Worm (Caenorhabditis elegans) whole organism, L4 larva: ENCODE measurements around the gene affl-2.

Experiments used
- D1046.2 ChIP-seq: fragments of 200-800 bp; sonication (Bioruptor generic); IDR thresholded peaks from 2 replicates; pipeline ENCODE4 v1.3.6; 2022; ENCODE audit warnings: missing genetic modification characterization, missing compliant biosample characterization
- F26F4.8 ChIP-seq: fragments of 200-800 bp; sonication (Bioruptor generic); conservative IDR thresholded peaks from 2 replicates; pipeline ENCODE4 v1.3.6; 2022; ENCODE audit warnings: missing genetic modification characterization, missing compliant biosample characterization
- F37D6.2 ChIP-seq: sonication (generic microtip); optimal IDR thresholded peaks from 2 replicates; lab custom pipeline; 2016; ENCODE audit warnings: mild to moderate bottlenecking, missing genetic modification characterization, missing compliant biosample characterization
- Y105C5A.15 ChIP-seq: fragments of 200-800 bp; sonication (Bioruptor generic); IDR thresholded peaks from 2 replicates; pipeline ENCODE4 v1.3.6; 2022; ENCODE audit warnings: missing genetic modification characterization, missing compliant biosample characterization
- aha-1 ChIP-seq: fragments of 150-350 bp; peaks from one replicate; lab custom pipeline; 2014; ENCODE audit warnings: missing biosample characterization, missing genetic modification characterization
- attf-4 ChIP-seq: sonication (generic microtip); optimal IDR thresholded peaks from 3 replicates; lab custom pipeline; 2017; ENCODE audit warnings: missing biosample characterization, missing genetic modification characterization
- ceh-28 ChIP-seq: fragments of 150-350 bp; optimal IDR thresholded peaks from 2 replicates; lab custom pipeline; 2014; ENCODE audit warnings: missing biosample characterization, missing genetic modification reagents, missing genetic modification characterization
- ceh-44 ChIP-seq: fragments of 200-800 bp; sonication (Bioruptor generic); IDR thresholded peaks from 2 replicates; pipeline ENCODE4 v1.3.6; 2022; ENCODE audit warnings: missing genetic modification reagents, missing genetic modification characterization, missing compliant biosample characterization
- ceh-62 ChIP-seq: sonication (generic microtip); optimal IDR thresholded peaks from 2 replicates; lab custom pipeline; 2017; ENCODE audit warnings: missing biosample characterization, missing genetic modification characterization
- ceh-82 ChIP-seq: sonication (generic microtip); optimal IDR thresholded peaks from 2 replicates; lab custom pipeline; 2017; ENCODE audit warnings: missing biosample characterization, missing genetic modification characterization
- ctbp-1 ChIP-seq: fragments of 200-800 bp; sonication (Bioruptor generic); IDR thresholded peaks from 2 replicates; pipeline ENCODE4 v1.3.6; 2022; ENCODE audit warnings: missing genetic modification reagents, missing genetic modification characterization, missing compliant biosample characterization
- daf-16 ChIP-seq, 3 experiments: sonication (generic microtip); optimal IDR thresholded peaks; 2 replicates each; lab custom pipeline; 2016 to 2017; ENCODE audit warnings: missing genetic modification characterization in 3 of 3, missing genetic modification reagents in 3 of 3, mild to moderate bottlenecking in 2 of 3, missing compliant biosample characterization in 2 of 3, missing biosample characterization in 1 of 3, moderate library complexity in 1 of 3
- daf-8 ChIP-seq: fragments of 200-800 bp; sonication (Bioruptor generic); IDR thresholded peaks from 2 replicates; pipeline ENCODE4 v1.3.6; 2022; ENCODE audit warnings: missing genetic modification characterization, missing compliant biosample characterization
- dmd-8 ChIP-seq: fragments of 200-800 bp; sonication (Bioruptor generic); IDR thresholded peaks from 2 replicates; pipeline ENCODE4 v1.3.6; 2022; ENCODE audit warnings: missing genetic modification characterization, missing compliant biosample characterization
- dve-1 ChIP-seq: sonication (generic microtip); optimal IDR thresholded peaks from 2 replicates; lab custom pipeline; 2017; ENCODE audit warnings: antibody characterized with exemption, mild to moderate bottlenecking, missing genetic modification characterization, missing compliant biosample characterization; ENCODE audit not compliant: insufficient read depth
- egl-43 ChIP-seq: fragments of 200-800 bp; sonication (Bioruptor generic); IDR thresholded peaks from 2 replicates; pipeline ENCODE4 v1.3.6; 2022; ENCODE audit warnings: missing genetic modification reagents, missing genetic modification characterization, missing compliant biosample characterization
- gei-8 ChIP-seq: fragments of 200-800 bp; sonication (Bioruptor generic); optimal IDR thresholded peaks from 2 replicates; lab custom pipeline; 2018; ENCODE audit warnings: mild to moderate bottlenecking, missing genetic modification characterization, missing compliant biosample characterization
- lin-1 ChIP-seq: fragments of 200-800 bp; sonication (Bioruptor generic); IDR thresholded peaks from 2 replicates; pipeline ENCODE4 v1.3.6; 2022; ENCODE audit warnings: missing genetic modification reagents, missing genetic modification characterization, missing compliant biosample characterization
- mdl-1 ChIP-seq, 2 experiments: fragments of 150-350 bp in 1 of 2; sonication (generic microtip) in 1 of 2; optimal IDR thresholded peaks; 2 replicates each; lab custom pipeline; 2014 to 2017; ENCODE audit warnings: missing biosample characterization in 2 of 2, missing genetic modification characterization in 2 of 2
- mep-1 ChIP-seq: fragments of 150-350 bp; sonication (generic microtip); optimal IDR thresholded peaks from 3 replicates; lab custom pipeline; 2014; ENCODE audit warnings: missing biosample characterization, missing genetic modification characterization
- nhr-10 ChIP-seq: fragments of 150-350 bp; optimal IDR thresholded peaks from 2 replicates; lab custom pipeline; 2014; ENCODE audit warnings: missing biosample characterization, missing genetic modification characterization
- nhr-11 ChIP-seq: fragments of 150-350 bp; optimal IDR thresholded peaks from 2 replicates; lab custom pipeline; 2014; ENCODE audit warnings: missing biosample characterization, missing genetic modification characterization
- nhr-237 ChIP-seq: sonication (generic microtip); optimal IDR thresholded peaks from 2 replicates; lab custom pipeline; 2017; ENCODE audit warnings: missing biosample characterization, missing genetic modification characterization
- nhr-28 ChIP-seq: fragments of 150-350 bp; optimal IDR thresholded peaks from 2 replicates; lab custom pipeline; 2014; ENCODE audit warnings: missing biosample characterization, missing genetic modification characterization
- nhr-41 ChIP-seq: fragments of 200-800 bp; sonication (Bioruptor generic); IDR thresholded peaks from 2 replicates; pipeline ENCODE4 v1.3.6; 2022; ENCODE audit warnings: missing genetic modification reagents, missing genetic modification characterization, missing compliant biosample characterization
- nhr-48 ChIP-seq: sonication (generic microtip); optimal IDR thresholded peaks from 2 replicates; lab custom pipeline; 2016; ENCODE audit warnings: mild to moderate bottlenecking, missing genetic modification characterization, missing compliant biosample characterization
- nhr-76 ChIP-seq: fragments of 150-350 bp; optimal IDR thresholded peaks from 2 replicates; lab custom pipeline; 2014; ENCODE audit warnings: missing biosample characterization, missing genetic modification characterization
- pqm-1 ChIP-seq: sonication (generic microtip); optimal IDR thresholded peaks from 2 replicates; lab custom pipeline; 2017; ENCODE audit warnings: missing biosample characterization, missing genetic modification characterization
- rbr-2 ChIP-seq: sonication (generic microtip); optimal IDR thresholded peaks from 2 replicates; lab custom pipeline; 2016; ENCODE audit warnings: missing genotype, missing genetic modification characterization, missing compliant biosample characterization
- sdz-12 ChIP-seq: fragments of 200-800 bp; sonication (Bioruptor generic); optimal IDR thresholded peaks from 2 replicates; lab custom pipeline; 2018; ENCODE audit warnings: mild to moderate bottlenecking, missing genetic modification characterization, missing compliant biosample characterization
- set-16 ChIP-seq: fragments of 200-800 bp; sonication (Bioruptor generic); IDR thresholded peaks from 2 replicates; pipeline ENCODE4 v1.3.6; 2022; ENCODE audit warnings: missing genetic modification reagents, missing genetic modification characterization, missing compliant biosample characterization
- snpc-1.2 ChIP-seq: fragments of 200-800 bp; sonication (Bioruptor generic); IDR thresholded peaks from 2 replicates; pipeline ENCODE4 v1.3.6; 2022; ENCODE audit warnings: missing genetic modification reagents, missing genetic modification characterization, missing compliant biosample characterization
- spr-1 ChIP-seq: sonication (generic microtip); optimal IDR thresholded peaks from 2 replicates; lab custom pipeline; 2016; ENCODE audit warnings: mild to moderate bottlenecking, missing genetic modification characterization, missing compliant biosample characterization
- spr-3 ChIP-seq: fragments of 200-800 bp; sonication (Bioruptor generic); optimal IDR thresholded peaks from 2 replicates; lab custom pipeline; 2018; ENCODE audit warnings: mild to moderate bottlenecking, missing genetic modification characterization, missing compliant biosample characterization
- tag-97 ChIP-seq: fragments of 200-800 bp; sonication (Bioruptor generic); IDR thresholded peaks from 2 replicates; pipeline ENCODE4 v1.3.6; 2022; ENCODE audit warnings: missing genetic modification characterization, missing compliant biosample characterization
- unc-39 ChIP-seq: sonication (generic microtip); optimal IDR thresholded peaks from 2 replicates; lab custom pipeline; 2017; ENCODE audit warnings: missing biosample characterization, missing genetic modification characterization
- vab-7 ChIP-seq: fragments of 200-800 bp; sonication (Bioruptor generic); IDR thresholded peaks from 2 replicates; pipeline ENCODE4 v1.3.6; 2022; ENCODE audit warnings: missing genetic modification reagents, missing genetic modification characterization, missing compliant biosample characterization
- zfp-2 ChIP-seq: sonication (generic microtip); optimal IDR thresholded peaks from 2 replicates; lab custom pipeline; 2016; ENCODE audit warnings: mild to moderate bottlenecking, missing genetic modification characterization, missing compliant biosample characterization

affl-2 gene

DNA sequence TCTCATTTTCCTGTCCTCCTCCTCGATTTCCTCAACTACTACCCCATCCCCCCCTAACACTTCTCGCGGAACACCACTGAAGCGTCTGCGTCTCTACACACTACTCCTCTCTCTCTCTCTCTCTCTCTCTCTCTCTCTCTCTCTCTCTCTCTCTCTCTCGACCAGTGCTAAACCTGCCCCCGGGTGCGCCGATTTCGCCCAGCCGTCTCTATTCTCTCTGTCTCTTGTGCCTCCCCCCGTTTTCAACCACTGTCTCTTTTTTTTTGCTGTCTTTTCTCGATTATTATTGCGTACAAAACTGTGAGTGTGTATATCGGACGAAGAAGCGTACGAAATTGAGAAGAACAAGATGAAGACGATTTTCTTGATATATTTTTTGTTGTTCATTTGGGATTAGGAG, 1.7 kb upstream of the affl-2 start (continued):
- no peak for TF ChIP-seq daf-8 (GFP tag; lab: Robert Waterston, UW)
- TF ChIP-seq zfp-2 (tag; lab: Kevin White, UChicago): no peak
- no peak for TF ChIP-seq nhr-237 (tag; lab: Kevin White, UChicago)
- no peak for TF ChIP-seq daf-16 (GFP tag; optimal IDR thresholded peaks at IDR 0.05; lab: Kevin White, UChicago)
- TF ChIP-seq daf-16 (tag; optimal IDR thresholded peaks at IDR 0.05; lab: Kevin White, UChicago): peak; percentile 49
- peak; percentile 60 for TF ChIP-seq spr-1
- TF ChIP-seq nhr-11: no peak
- no peak for TF ChIP-seq pqm-1 (tag; lab: Kevin White, UChicago)
- peak; percentile 92 for TF ChIP-seq set-16 (GFP tag; lab: Robert Waterston, UW)
- peak; percentile 60 for TF ChIP-seq rbr-2 (tag; lab: Kevin White, UChicago)
- TF ChIP-seq vab-7 (GFP tag; lab: Robert Waterston, UW): no peak
- no peak for TF ChIP-seq F26F4.8 (GFP tag; lab: Robert Waterston, UW)
- TF ChIP-seq egl-43: peak; percentile 69; the same call in 1 of the 2 replicates
- TF ChIP-seq lin-1 (GFP tag; lab: Robert Waterston, UW): no peak
- TF ChIP-seq nhr-10 (tag; lab: Kevin White, UChicago): peak; percentile 41
- TF ChIP-seq spr-3 (GFP tag; lab: Kevin White, UChicago): peak; percentile 18
- peak; percentile 17 for TF ChIP-seq nhr-28
- peak; percentile 82 for TF ChIP-seq aha-1 (tag; lab: Kevin White, UChicago)
- TF ChIP-seq ceh-62 (tag; lab: Kevin White, UChicago): no peak
- TF ChIP-seq ceh-44: no peak
- no peak for TF ChIP-seq nhr-76 (tag; lab: Kevin White, UChicago)
- no peak for TF ChIP-seq Y105C5A.15 (GFP tag; lab: Robert Waterston, UW)
- no peak for TF ChIP-seq D1046.2 (GFP tag; lab: Robert Waterston, UW)
- no peak for TF ChIP-seq ctbp-1 (GFP tag; lab: Robert Waterston, UW)
- TF ChIP-seq, all 104 proteins: peak for 35

DNA sequence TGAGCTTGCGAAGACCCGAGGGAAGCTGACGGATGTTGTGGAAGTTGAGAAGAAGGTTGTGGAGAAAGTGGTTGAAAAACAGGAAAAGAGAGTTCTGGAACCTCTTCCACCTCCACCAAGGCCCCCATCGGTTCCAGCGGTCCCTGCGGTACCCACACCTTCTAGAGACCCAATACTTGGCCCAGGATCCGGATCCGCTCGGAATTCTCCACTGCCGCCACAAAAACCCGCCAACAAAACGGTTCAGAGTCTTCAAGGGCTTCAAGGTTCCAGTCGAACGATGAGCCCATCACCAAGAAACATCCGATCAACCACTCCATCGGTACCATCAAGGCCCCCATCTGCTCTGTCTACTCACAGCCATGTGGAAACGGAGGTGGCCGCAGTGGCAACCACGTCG, 2.3 kb downstream of the affl-2 start:
- TF ChIP-seq set-16 (GFP tag; lab: Robert Waterston, UW): peak; percentile 71
- TF ChIP-seq snpc-1.2 (GFP tag; lab: Robert Waterston, UW): no peak
- TF ChIP-seq unc-39 (tag; lab: Kevin White, UChicago): no peak

DNA sequence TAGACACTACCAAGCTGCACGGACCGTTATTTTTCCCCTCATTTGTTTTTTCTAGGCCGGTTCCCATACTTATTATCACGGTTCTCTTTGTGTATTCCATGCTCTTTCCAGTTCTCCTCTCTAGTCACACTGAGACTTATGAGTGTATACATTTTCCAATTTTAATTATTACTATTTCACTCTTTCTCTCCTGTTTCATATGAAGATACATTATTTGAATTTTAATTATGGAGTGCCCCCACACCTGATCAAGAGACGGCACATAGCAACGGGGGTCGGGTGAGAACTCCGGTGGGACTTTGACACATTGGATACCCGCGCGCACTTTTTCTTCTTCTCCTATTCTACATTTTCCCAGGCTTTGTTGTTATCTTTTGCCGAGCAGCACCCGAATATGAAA, 5.2 kb downstream of the affl-2 start, which contains the start of gene affl-1:
Gene affl-1, plus strand, starts transcription at position 301 of the 400 bp plus-strand sequence.
- TF ChIP-seq gei-8 (GFP tag; lab: Kevin White, UChicago) (no peak), sdz-12 (GFP tag; lab: Kevin White, UChicago) (no peak), spr-1 (no peak), mep-1 (tag; lab: Kevin White, UChicago) (no peak), F37D6.2 (tag; lab: Kevin White, UChicago) (no peak), tag-97 (no peak), nhr-41 (GFP tag; lab: Robert Waterston, UW) (no peak), ctbp-1 (GFP tag; lab: Robert Waterston, UW) (no peak), mdl-1 (tag; optimal IDR thresholded peaks at IDR 0.05; lab: Kevin White, UChicago) (no peak), daf-16 (GFP tag; optimal IDR thresholded peaks at IDR 0.05; lab: Kevin White, UChicago) (no peak), daf-16 (tag; optimal IDR thresholded peaks at IDR 0.05; lab: Kevin White, UChicago) (no peak), nhr-48 (tag; lab: Kevin White, UChicago) (no peak), zfp-2 (tag; lab: Kevin White, UChicago) (no peak), dve-1 (tag; lab: Kevin White, UChicago) (no peak), dmd-8 (GFP tag; lab: Robert Waterston, UW) (no peak)

DNA sequence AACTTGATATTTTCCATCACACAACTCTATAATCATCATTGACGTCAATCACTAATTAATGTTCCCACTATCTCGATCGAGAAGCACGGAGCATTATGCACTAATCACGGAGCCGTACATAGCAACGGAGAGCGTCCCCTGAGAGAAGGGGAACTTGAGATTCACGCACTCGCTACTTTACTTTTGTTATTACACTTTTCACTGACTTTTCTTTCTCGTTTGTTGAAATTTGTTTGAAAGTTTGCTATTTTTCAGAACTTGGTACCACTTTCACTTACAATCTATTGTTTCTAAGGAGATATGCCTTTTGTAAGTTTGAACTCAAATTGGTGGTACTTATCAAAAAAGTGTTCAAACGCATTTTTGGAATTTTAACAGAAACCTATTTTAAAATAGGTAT, 9.4 kb downstream of the affl-2 start, which contains the start of gene Y55B1BR.8:
Gene Y55B1BR.8, plus strand, starts transcription at position 301 of the 400 bp plus-strand sequence.
- no peak for TF ChIP-seq ceh-82 (tag; lab: Kevin White, UChicago)
- TF ChIP-seq ceh-28 (tag; lab: Kevin White, UChicago): no peak
- no peak for TF ChIP-seq attf-4 (tag; lab: Kevin White, UChicago)
